Fruit fly (Drosophila melanogaster) whole organism, embryonic: Measurements from ENCODE around the gene CG3630.

Experiments
- CG12236 ChIP-seq: fragments of 200-800 bp; sonication (Bioruptor generic); optimal IDR thresholded peaks from 2 replicates; lab custom pipeline; 2016; ENCODE audit warnings: missing biosample characterization, missing genetic modification characterization
- CG1602 ChIP-seq: fragments of 200-800 bp; sonication (Bioruptor generic); optimal IDR thresholded peaks from 3 replicates; lab custom pipeline; 2016; ENCODE audit warnings: missing biosample characterization, missing genetic modification characterization
- CG6791 ChIP-seq: fragments of 200-800 bp; sonication (Bioruptor generic); IDR thresholded peaks from 3 replicates; pipeline ENCODE4 v1.3.6; 2022; ENCODE audit warnings: missing biosample characterization, missing genetic modification characterization; ENCODE audit not compliant: partially characterized antibody
- Nf-YB ChIP-seq: fragments of 200-800 bp; sonication (Bioruptor generic); optimal IDR thresholded peaks from 3 replicates; lab custom pipeline; 2019; ENCODE audit warnings: missing biosample characterization, mild to moderate bottlenecking, missing genetic modification characterization, moderate library complexity
- NfI ChIP-seq: fragments of 200-800 bp; sonication (Bioruptor generic); optimal IDR thresholded peaks from 3 replicates; lab custom pipeline; 2018; ENCODE audit warnings: missing biosample characterization, mild to moderate bottlenecking, missing genetic modification characterization, moderate library complexity
- ac ChIP-seq: fragments of 200-800 bp; sonication (Bioruptor generic); optimal IDR thresholded peaks from 3 replicates; lab custom pipeline; 2017; ENCODE audit warnings: missing biosample characterization, mild to moderate bottlenecking, missing genetic modification characterization
- h ChIP-seq: fragments of >200 bp; optimal IDR thresholded peaks from 2 replicates; lab custom pipeline; 2017
- oc ChIP-seq: fragments of 200-800 bp; sonication (Bioruptor generic); optimal IDR thresholded peaks from 2 replicates; lab custom pipeline; 2018; ENCODE audit warnings: missing biosample characterization, mild to moderate bottlenecking, missing genetic modification characterization, moderate library complexity
- tin ChIP-seq: fragments of 200-800 bp; sonication (Bioruptor generic); optimal IDR thresholded peaks from 3 replicates; lab custom pipeline; 2016; ENCODE audit warnings: missing biosample characterization, missing genetic modification characterization

DNA sequence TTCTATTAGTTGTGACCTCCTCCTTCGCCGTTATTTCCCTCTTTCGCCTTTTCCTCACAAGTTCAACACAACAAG is 23.8 kb upstream of the CG3630 start, which contains the start of gene ph-p:
- no peak for TF ChIP-seq NfI (GFP tag; lab: Kevin White, UChicago)
- TF ChIP-seq CG1602 = no peak
- TF ChIP-seq CG6791 (GFP tag; lab: Robert Waterston, UW) = no peak
- TF ChIP-seq h (lab: Kevin White, UChicago) = no peak
- no peak for TF ChIP-seq tin (GFP tag; lab: Kevin White, UChicago)
- no peak for TF ChIP-seq ac (GFP tag; lab: Kevin White, UChicago)
- no peak for TF ChIP-seq oc (tag; lab: Kevin White, UChicago)
- no peak for TF ChIP-seq CG12236 (GFP tag; lab: Kevin White, UChicago)
- TF ChIP-seq Nf-YB (GFP tag; lab: Kevin White, UChicago) = no peak
